Worm (Caenorhabditis elegans) whole organism, young adult: Measurements from ENCODE around the gene F08G2.4.

ENCODE experiments used
- B0336.3 ChIP-seq: fragments of 200-800 bp; sonication (Bioruptor generic); IDR thresholded peaks from 2 replicates; pipeline ENCODE4 v1.3.6; 2022; ENCODE audit warnings: missing genetic modification characterization, missing compliant biosample characterization
- lir-1 ChIP-seq: fragments of 200-800 bp; sonication (Bioruptor generic); conservative IDR thresholded peaks from 2 replicates; pipeline ENCODE4 v1.3.6; 2022; ENCODE audit warnings: missing genetic modification reagents, missing genetic modification characterization, missing compliant biosample characterization
- mel-28 ChIP-seq: sonication (generic microtip); optimal IDR thresholded peaks from 2 replicates; lab custom pipeline; 2016; ENCODE audit warnings: borderline replicate concordance, mild to moderate bottlenecking, missing genetic modification characterization, missing compliant biosample characterization

ce11 chrII:13847366-13847765, 17.0 kb downstream of the F08G2.4 start:
- TF ChIP-seq lir-1 (GFP tag; lab: Robert Waterston, UW): no peak
- TF ChIP-seq B0336.3 (GFP tag; lab: Robert Waterston, UW): no peak
- TF ChIP-seq mel-28 (tag; lab: Kevin White, UChicago): no peak
